Worm (Caenorhabditis elegans): ENCODE data around the gene ZK287.4.

Gene ZK287.4

DNA sequence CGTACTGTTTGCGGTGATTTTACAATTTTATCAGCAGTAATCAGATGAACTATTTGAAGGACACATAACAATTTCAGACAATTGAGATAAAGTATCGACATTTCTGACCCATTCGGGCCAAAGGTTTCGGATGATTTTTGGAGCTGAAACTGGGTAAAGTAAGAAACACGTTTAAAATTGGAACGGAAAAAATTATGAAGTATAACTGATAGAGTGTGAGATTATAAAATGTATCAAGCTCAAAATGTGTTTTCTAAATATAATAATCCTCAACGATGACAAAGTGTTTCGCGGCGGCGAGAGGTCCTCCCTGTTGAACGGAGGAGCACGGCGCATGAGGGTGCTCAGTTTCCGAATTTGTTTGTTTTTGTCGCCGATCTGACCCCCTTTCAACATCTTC, at the start of gene ZK287.4:
Gene ZK287.4, minus strand, starts transcription at position 101 of the 400 bp plus-strand sequence.
- no peak for TF ChIP-seq W03F9.2 (tag; optimal IDR thresholded peaks at IDR 0.05)
- TF ChIP-seq dao-5 (tag; optimal IDR thresholded peaks at IDR 0.05) = no peak
- no peak for TF ChIP-seq him-1 (tag; optimal IDR thresholded peaks at IDR 0.05)

DNA sequence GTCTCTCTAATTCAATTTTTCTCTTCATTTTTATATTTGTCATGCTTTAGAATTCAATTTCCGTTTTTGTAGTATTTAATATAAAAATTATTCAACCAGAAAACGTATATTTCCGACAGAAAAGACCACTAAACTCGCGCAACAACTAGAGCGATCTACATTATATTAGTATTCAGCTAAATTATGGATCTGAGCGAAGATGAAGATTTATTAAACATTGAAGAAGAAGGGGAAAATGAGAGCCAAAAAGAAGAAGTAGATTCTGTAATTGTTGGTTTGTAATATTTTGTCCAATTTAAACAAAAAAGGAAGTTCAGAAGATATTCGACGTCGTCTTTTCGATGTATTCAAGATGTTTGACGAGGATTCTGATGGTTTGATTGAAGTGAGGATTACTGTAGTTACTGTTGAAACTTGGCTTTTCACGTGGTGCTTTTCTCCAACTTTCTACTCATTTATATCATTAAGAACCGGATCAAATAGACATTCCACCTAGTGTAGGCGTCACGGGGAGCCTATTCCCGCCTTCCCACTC, 48.5 kb upstream of the ZK287.4 start, which contains the start of gene cal-7:
Gene cal-7, plus strand, starts transcription at position 184 of the 535 bp plus-strand sequence.
- TF ChIP-seq W03F9.2 (tag; optimal IDR thresholded peaks at IDR 0.05) (no peak), him-1 (tag; optimal IDR thresholded peaks at IDR 0.05) (no peak), dao-5 (tag; optimal IDR thresholded peaks at IDR 0.05) (no peak)

DNA sequence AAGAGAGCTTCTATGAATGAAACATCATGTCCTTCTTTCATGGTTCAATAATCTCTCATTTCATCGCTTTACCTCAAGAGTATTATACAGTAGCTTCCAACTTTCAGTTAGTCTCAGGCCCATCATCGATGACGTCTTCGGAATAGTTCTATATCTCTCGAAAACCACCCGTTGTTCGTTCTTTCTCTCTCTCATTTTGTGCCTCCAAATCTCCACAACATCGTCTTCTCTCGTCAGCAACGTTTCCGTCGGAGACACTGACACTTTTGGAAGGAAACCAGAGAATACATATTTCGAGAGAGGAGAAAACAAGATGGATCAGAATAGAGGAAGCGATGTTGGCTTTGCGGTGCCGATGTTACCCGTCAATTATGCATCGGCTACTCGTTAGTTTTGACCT, 46.4 kb upstream of the ZK287.4 start:
- TF ChIP-seq him-1 (tag; optimal IDR thresholded peaks at IDR 0.05) (no peak), dao-5 (tag; optimal IDR thresholded peaks at IDR 0.05) (no peak), W03F9.2 (tag; optimal IDR thresholded peaks at IDR 0.05) (no peak)

DNA sequence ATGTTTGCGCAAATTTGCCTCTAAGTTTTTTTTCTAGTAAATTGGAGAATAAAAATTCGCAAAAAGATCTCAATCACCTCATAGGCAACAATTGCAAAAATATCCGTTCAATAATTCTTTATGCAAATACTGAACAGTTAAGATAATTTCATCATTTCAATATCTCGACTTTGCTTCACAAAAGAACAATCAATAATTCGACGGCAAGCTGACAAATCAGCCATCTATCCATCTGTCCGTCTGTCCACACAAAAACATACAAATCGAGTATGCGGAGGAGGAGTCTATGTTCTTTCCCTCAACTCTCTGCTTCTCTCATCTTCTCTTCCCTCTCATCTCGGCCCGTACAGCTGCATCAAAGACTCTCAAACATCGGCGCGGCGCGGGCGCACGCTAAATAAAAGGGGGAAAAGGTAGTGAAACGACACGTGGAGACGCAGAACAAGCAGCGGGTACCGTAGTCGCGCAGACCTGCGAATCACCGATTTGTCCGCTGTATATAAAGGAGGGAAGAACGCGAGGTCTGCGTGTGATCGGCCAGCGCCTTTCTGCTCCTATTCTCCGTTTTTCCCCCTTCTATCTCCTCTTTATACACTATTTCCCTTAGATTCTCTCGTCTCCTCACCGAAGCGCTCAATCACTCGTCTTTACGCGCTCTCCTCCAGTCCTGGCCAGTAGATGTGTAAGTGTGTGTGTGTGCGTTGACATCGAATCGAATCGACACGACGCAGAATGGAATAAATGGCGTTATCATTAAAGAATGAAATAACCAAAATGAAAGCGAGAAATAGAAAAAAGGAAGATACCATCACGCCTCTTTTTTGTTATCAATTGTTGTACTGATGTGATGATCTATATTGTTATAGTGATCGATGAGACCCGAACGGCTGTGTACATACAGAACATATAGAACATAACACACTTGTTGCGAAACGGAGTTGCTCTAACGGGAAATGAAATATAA, 45.6 kb upstream of the ZK287.4 start:
- peak; percentile 38 for TF ChIP-seq W03F9.2 (tag; optimal IDR thresholded peaks at IDR 0.05)
- peak; percentile 39 for TF ChIP-seq dao-5 (tag; optimal IDR thresholded peaks at IDR 0.05)
- peak; percentile 96 for TF ChIP-seq him-1 (tag; optimal IDR thresholded peaks at IDR 0.05)

DNA sequence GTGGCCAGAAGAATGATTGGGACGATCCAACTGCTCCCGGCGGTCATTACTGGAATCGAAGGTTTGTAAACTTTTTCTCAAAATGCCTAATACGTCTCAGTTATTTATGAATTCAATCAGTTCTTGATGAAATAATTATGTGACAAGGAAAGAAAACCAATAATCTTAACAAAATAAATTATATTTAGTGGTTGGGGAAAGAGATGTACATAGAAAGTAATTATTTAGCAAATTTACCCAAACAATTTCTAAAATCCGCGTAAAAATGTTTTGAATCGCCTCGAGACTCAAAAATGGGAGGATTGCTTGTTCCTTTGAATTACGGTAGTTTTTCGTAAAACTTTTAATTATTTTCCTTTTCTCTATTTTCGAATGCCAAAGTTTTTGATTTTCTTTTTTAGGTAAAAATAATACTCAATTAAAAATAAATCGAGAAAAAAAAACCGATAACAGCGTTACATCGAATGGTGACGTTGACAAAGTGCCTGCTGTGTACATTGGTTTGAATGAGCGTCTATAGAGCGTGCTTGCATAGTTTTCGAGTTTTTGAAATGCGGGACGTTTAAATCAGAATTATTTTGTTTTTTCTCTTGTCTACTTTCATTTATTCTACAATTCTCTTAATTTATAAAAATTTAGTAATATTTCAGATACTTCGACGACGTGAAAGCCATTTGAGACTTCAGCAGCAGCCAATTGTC, 44.2 kb upstream of the ZK287.4 start, which contains the start of the genes aagr-3 and drap-1:
Gene aagr-3, minus strand, starts transcription at position 51 of the 701 bp plus-strand sequence.
Gene drap-1, plus strand, starts transcription at position 645 of the 701 bp plus-strand sequence.
- TF ChIP-seq dao-5 (tag; optimal IDR thresholded peaks at IDR 0.05) (no peak), him-1 (tag; optimal IDR thresholded peaks at IDR 0.05) (no peak), W03F9.2 (tag; optimal IDR thresholded peaks at IDR 0.05) (peak; percentile 28)

DNA sequence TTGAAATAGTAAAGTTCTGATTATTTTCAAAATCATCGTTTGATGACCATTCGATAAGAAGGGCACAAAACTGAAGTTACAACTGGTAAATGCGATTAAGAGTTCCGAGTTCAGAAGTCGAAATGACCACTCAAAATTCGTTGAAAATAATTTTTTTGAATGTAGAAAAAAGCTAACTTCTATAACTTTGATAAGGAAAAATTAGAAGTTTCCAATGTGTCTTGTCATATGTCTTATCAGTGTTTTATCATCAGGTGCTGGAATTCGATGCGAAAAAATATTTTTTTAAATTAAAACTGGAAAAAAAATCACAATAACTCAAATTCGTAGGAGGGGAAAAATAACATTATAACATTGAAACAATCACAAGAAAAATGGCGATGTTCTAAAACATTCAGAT, 40.3 kb upstream of the ZK287.4 start:
- TF ChIP-seq W03F9.2 (tag; optimal IDR thresholded peaks at IDR 0.05) (no peak), dao-5 (tag; optimal IDR thresholded peaks at IDR 0.05) (no peak), him-1 (tag; optimal IDR thresholded peaks at IDR 0.05) (no peak)

DNA sequence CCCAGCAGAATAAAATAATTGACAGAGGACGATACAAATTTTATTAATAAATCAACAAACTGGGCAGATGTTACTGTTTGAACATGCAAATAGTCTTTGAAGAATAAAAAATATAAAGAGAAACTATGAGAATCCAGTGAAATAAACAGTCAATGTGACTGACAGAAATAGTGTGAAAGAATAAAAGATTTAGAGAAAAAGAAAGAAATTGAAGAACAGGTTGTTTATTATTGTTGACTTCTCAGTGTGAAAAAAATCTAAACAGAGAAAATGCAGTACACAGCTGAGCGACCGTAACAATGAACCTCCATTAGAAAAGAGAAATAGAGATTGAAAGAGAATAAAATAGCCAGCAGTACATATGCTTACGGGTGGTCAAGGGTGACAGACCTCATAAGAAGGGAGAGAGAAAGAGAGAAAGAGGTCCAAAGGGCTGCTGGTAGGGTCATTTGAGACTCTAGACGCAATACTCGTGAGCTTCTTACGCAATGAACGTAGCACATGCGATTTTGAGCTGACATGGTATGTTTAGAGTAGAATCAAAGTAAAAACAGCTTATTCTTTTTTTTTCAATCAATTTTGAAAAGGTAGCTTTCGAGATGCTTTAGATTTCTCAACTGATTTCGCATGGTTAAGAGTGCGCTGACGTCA, 38.7 kb upstream of the ZK287.4 start, which contains the start of gene slcr-46.3:
Gene slcr-46.3, minus strand, starts transcription at position 86 of the 651 bp plus-strand sequence.
- TF ChIP-seq dao-5 (tag; optimal IDR thresholded peaks at IDR 0.05) (no peak), W03F9.2 (tag; optimal IDR thresholded peaks at IDR 0.05) (no peak), him-1 (tag; optimal IDR thresholded peaks at IDR 0.05) (no peak)

DNA sequence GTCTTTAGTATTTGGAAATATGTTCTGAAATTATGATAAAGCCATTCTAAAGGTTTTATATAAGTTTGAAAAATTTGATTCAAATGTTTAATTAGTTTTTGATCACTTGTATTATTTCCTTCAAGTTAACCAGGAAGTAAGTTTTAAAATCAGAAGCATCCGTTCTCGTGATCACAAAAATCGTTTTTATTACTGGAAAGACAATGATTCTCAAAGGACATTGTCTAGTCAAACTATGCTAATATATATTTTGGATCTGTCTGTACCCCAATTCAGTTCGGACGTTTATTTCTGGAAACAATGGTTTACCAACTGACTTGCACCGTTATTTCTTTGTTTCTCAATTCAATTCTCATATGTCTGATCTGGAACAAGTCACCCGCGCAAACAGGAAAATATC, 30.9 kb upstream of the ZK287.4 start, which contains the start of gene str-188:
Gene str-188, plus strand, starts transcription at position 301 of the 400 bp plus-strand sequence.
- no peak for TF ChIP-seq him-1 (tag; optimal IDR thresholded peaks at IDR 0.05)
- no peak for TF ChIP-seq W03F9.2 (tag; optimal IDR thresholded peaks at IDR 0.05)
- no peak for TF ChIP-seq dao-5 (tag; optimal IDR thresholded peaks at IDR 0.05)

DNA sequence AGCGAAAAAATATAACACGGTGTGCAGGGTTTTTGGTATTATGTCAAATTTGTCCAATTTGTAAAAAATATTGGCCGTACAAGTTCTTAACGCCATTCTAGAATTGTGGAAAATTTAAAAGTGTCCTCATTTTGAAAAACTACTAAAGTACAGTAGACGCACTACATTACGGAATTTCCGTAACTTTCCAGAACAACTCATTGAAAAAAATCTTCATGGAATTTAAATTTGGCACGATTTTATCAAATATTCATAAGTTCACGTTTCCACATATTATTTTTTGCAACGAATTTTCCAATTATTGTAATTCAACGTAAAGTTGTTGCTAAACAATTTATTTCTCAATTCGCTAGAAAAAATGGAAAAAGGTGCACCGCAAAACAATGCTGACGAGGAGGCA, 29.4 kb upstream of the ZK287.4 start, which contains the start of gene F40F9.3:
Gene F40F9.3, plus strand, starts transcription at position 301 of the 400 bp plus-strand sequence.
- TF ChIP-seq him-1 (tag; optimal IDR thresholded peaks at IDR 0.05) (no peak), dao-5 (tag; optimal IDR thresholded peaks at IDR 0.05) (no peak), W03F9.2 (tag; optimal IDR thresholded peaks at IDR 0.05) (no peak)

DNA sequence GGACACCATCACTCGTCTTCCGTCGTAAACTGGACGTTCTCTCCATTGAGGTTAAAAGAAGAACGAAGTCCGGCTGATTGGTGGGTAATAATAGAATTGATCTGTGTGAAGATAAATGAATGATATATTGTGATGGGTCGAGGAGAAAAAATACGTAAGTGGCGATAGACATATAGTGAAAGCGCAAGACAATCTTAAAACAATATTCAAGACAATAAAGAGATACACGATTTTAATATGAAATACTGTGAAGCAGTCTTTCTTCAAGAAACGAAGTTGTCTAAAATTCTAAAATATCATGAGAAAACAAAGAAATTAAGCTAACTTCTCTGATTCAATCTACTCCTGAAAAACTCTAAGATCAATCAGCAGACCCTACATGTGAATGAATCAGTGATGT, 28.1 kb upstream of the ZK287.4 start, which contains the start of gene F40F9.10:
Gene F40F9.10, minus strand, starts transcription at position 101 of the 400 bp plus-strand sequence.
- TF ChIP-seq W03F9.2 (tag; optimal IDR thresholded peaks at IDR 0.05) (no peak), him-1 (tag; optimal IDR thresholded peaks at IDR 0.05) (no peak), dao-5 (tag; optimal IDR thresholded peaks at IDR 0.05) (no peak)

DNA sequence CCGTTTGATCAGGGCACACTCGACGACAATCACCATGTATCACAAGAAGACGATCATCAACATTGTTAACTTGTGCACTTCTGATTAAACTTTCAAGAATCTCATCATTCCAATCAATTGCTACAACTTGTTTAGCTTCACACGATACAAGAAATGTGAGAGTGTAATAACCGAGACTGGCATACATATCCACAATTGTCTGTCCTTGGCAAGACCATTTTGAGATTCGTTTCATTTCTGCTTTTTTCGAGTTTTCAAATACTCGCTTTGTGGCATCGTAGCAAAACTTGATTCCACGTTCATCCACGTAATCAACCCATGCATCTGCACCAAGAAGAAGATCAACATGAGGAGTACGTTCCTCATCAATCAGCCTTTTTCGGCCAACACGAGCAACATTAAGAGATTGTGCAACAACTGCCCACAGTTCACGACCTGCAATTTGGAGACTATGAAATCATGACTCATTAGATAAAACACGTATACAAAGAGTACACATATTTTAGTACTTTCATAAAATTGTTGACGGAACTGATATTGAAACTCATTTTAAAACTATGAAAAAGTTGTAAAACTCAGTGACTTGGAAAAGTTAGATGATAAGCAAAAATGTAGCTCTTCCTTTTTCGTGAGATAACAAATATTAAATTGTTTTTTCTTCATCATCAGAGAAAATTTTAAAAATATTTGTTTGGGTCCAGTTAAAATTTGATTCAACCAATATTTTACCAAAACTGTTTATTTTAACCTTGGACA, 27.1 kb upstream of the ZK287.4 start:
- TF ChIP-seq dao-5 (tag; optimal IDR thresholded peaks at IDR 0.05) (no peak), W03F9.2 (tag; optimal IDR thresholded peaks at IDR 0.05) (no peak), him-1 (tag; optimal IDR thresholded peaks at IDR 0.05) (no peak)

DNA sequence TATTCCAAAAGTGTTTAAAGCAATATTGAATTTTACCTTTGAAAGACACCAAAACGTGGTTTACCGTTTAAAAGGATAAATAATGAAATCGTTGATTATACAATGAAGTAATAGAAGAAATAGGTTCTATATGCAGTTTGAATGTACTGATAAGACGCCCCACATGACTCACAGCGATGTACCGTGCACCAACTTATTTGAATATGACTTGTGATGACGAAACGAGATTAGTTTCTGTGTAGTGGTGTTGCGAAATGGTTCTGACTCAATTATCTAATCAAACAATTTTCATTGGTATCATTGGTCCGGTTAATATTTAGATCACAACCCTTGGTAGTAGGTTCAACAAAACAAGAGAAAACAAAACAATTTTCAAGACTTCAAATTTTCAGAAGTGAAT, 25.7 kb upstream of the ZK287.4 start:
- TF ChIP-seq dao-5 (tag; optimal IDR thresholded peaks at IDR 0.05) = no peak
- no peak for TF ChIP-seq W03F9.2 (tag; optimal IDR thresholded peaks at IDR 0.05)
- TF ChIP-seq him-1 (tag; optimal IDR thresholded peaks at IDR 0.05) = no peak
